Fruit fly (Drosophila melanogaster): ENCODE data around the gene CG4592.

Gene CG4592

dm6 chr2L:9890576-9890975 lies 30.9 kb upstream of the CG4592 start, which contains the start of the genes CG34183 and CG4537 (continued):
- TF ChIP-seq ap (GFP tag; IDR thresholded peaks at IDR 0.05) (no peak), CG8359 (GFP tag; optimal IDR thresholded peaks at IDR 0.05; ENCODE audit: borderline replicate concordance) (no peak), lab (GFP tag; optimal IDR thresholded peaks at IDR 0.05) (no peak), CG7556 (GFP tag; optimal IDR thresholded peaks at IDR 0.05) (no peak), stwl (tag; optimal IDR thresholded peaks at IDR 0.05) (peak; percentile 94), CG30020 (tag; optimal IDR thresholded peaks at IDR 0.05) (peak; percentile 4), rib (GFP tag; IDR thresholded peaks at IDR 0.05) (0 out of 2 replicates have a peak, but pooled peaks have one; percentile 31), HLH4C (GFP tag; IDR thresholded peaks at IDR 0.05; ENCODE audit: partially characterized antibody) (peak; percentile 90), CG10267 (tag; optimal IDR thresholded peaks at IDR 0.05) (peak; percentile 25), CG12769 (tag; optimal IDR thresholded peaks at IDR 0.05) (no peak), oc (tag; optimal IDR thresholded peaks at IDR 0.05) (no peak), CG17328 (GFP tag; IDR thresholded peaks at IDR 0.05) (0 out of 2 replicates have a peak, but pooled peaks have one; percentile 18), CG2875 (GFP tag; optimal IDR thresholded peaks at IDR 0.05) (no peak), CTCF (GFP tag; optimal IDR thresholded peaks at IDR 0.05) (no peak), CG4617 (GFP tag; optimal IDR thresholded peaks at IDR 0.05; ENCODE audit: borderline replicate concordance) (peak; percentile 36), CG13624 (GFP tag; optimal IDR thresholded peaks at IDR 0.05) (peak; percentile 40), ranshi (GFP tag; IDR thresholded peaks at IDR 0.05) (no peak), gfzf (GFP tag; optimal IDR thresholded peaks at IDR 0.05) (peak; percentile 51), tin (GFP tag; optimal IDR thresholded peaks at IDR 0.05) (no peak), eve (GFP tag; optimal IDR thresholded peaks at IDR 0.05) (no peak), CG6654 (GFP tag; optimal IDR thresholded peaks at IDR 0.05) (no peak), Dad (GFP tag; optimal IDR thresholded peaks at IDR 0.05) (peak; percentile 11), ftz-f1 (GFP tag; optimal IDR thresholded peaks at IDR 0.05) (no peak), CG2120 (GFP tag; optimal IDR thresholded peaks at IDR 0.05) (peak; percentile 5), TFAM (GFP tag; optimal IDR thresholded peaks at IDR 0.05) (no peak), CG2129 (GFP tag; IDR thresholded peaks at IDR 0.05; ENCODE audit: partially characterized antibody) (peak; percentile 62), HmgD (GFP tag; optimal IDR thresholded peaks at IDR 0.05) (no peak), maf-S (GFP tag; optimal IDR thresholded peaks at IDR 0.05) (no peak), CG31441 (GFP tag; IDR thresholded peaks at IDR 0.05) (no peak), kah (GFP tag; optimal IDR thresholded peaks at IDR 0.05) (no peak), amos (GFP tag; IDR thresholded peaks at IDR 0.05; ENCODE audit: partially characterized antibody) (peak; percentile 93), Sry-δ (GFP tag; optimal IDR thresholded peaks at IDR 0.05) (peak; percentile 91), bigmax (GFP tag; optimal IDR thresholded peaks at IDR 0.05) (no peak), abd-A (tag; optimal IDR thresholded peaks at IDR 0.05) (no peak), CG12659 (GFP tag; optimal IDR thresholded peaks at IDR 0.05) (peak; percentile 64), gem (tag; optimal IDR thresholded peaks at IDR 0.05) (no peak), Doc3 (GFP tag; IDR thresholded peaks at IDR 0.05; ENCODE audit: partially characterized antibody) (peak; percentile 90), hbn (GFP tag; IDR thresholded peaks at IDR 0.05; ENCODE audit: partially characterized antibody) (peak; percentile 91), gsb (GFP tag; IDR thresholded peaks at IDR 0.05) (no peak), CG18764 (GFP tag; optimal IDR thresholded peaks at IDR 0.05) (no peak), ERR (GFP tag; optimal IDR thresholded peaks at IDR 0.05) (no peak), CG11456 (GFP tag; IDR thresholded peaks at IDR 0.05) (no peak), Rx (GFP tag; IDR thresholded peaks at IDR 0.05) (no peak), CG8290 (GFP tag; optimal IDR thresholded peaks at IDR 0.05) (no peak), CG8290 (tag; optimal IDR thresholded peaks at IDR 0.05) (peak in 1 of 2 experiments; percentile 34), MESR4 (GFP tag; optimal IDR thresholded peaks at IDR 0.05) (peak; percentile 74), disco-r (GFP tag; optimal IDR thresholded peaks at IDR 0.05) (no peak), CG7271 (tag; optimal IDR thresholded peaks at IDR 0.05) (no peak), Ets97D (GFP tag; optimal IDR thresholded peaks at IDR 0.05) (peak; percentile 39), Xbp1 (GFP tag; optimal IDR thresholded peaks at IDR 0.05) (no peak), CG3726 (GFP tag; IDR thresholded peaks at IDR 0.05) (no peak)
